Worm (Caenorhabditis elegans) whole organism, L4 larva: ENCODE measurements around the gene C29F9.5.

ENCODE experiments used
- arid-1 ChIP-seq: fragments of 200-800 bp; sonication (Bioruptor generic); conservative IDR thresholded peaks from 2 replicates; pipeline ENCODE4 v1.3.6; 2022; ENCODE audit warnings: missing genetic modification reagents, missing genetic modification characterization, missing compliant biosample characterization
- egl-27 ChIP-seq: sonication (generic microtip); optimal IDR thresholded peaks from 3 replicates; lab custom pipeline; 2017; ENCODE audit warnings: missing biosample characterization, missing genetic modification reagents, missing genetic modification characterization
- nhr-10 ChIP-seq: fragments of 150-350 bp; optimal IDR thresholded peaks from 2 replicates; lab custom pipeline; 2014; ENCODE audit warnings: missing biosample characterization, missing genetic modification characterization
- nhr-237 ChIP-seq: sonication (generic microtip); optimal IDR thresholded peaks from 2 replicates; lab custom pipeline; 2017; ENCODE audit warnings: missing biosample characterization, missing genetic modification characterization
- unc-39 ChIP-seq: sonication (generic microtip); optimal IDR thresholded peaks from 2 replicates; lab custom pipeline; 2017; ENCODE audit warnings: missing biosample characterization, missing genetic modification characterization
- unc-62 ChIP-seq, 3 experiments: fragments of 150-350 bp in 1 of 3; sonication (generic microtip); optimal IDR thresholded peaks in 2 of 3; peaks in 1 of 3; 1 replicate in 1 of 3; 2 replicates in 2 of 3; lab custom pipeline; 2014 to 2017; ENCODE audit warnings: missing biosample characterization in 3 of 3, missing genetic modification characterization in 3 of 3, missing genetic modification reagents in 3 of 3, missing genotype in 1 of 3
- zip-11 ChIP-seq: fragments of 200-800 bp; sonication (Bioruptor generic); IDR thresholded peaks from 2 replicates; pipeline ENCODE4 v1.3.6; 2022; ENCODE audit warnings: missing genetic modification characterization, missing compliant biosample characterization

ce11 chrIII:143121-143520 lies 25.8 kb downstream of the C29F9.5 start, which contains the start of gene fbxb-82:
- TF ChIP-seq egl-27 (no peak), unc-39 (tag; lab: Kevin White, UChicago) (no peak), unc-62 (GFP tag; optimal IDR thresholded peaks at IDR 0.05 in 1 of 2; lab: Kevin White, UChicago) (no peak), unc-62 (tag; optimal IDR thresholded peaks at IDR 0.05; lab: Kevin White, UChicago) (no peak), nhr-237 (no peak), zip-11 (GFP tag; lab: Robert Waterston, UW) (no peak), nhr-10 (tag; lab: Kevin White, UChicago) (no peak), arid-1 (GFP tag; lab: Robert Waterston, UW) (no peak)
